Fruit fly (Drosophila melanogaster): ENCODE results near the gene Trpml.

DNA sequence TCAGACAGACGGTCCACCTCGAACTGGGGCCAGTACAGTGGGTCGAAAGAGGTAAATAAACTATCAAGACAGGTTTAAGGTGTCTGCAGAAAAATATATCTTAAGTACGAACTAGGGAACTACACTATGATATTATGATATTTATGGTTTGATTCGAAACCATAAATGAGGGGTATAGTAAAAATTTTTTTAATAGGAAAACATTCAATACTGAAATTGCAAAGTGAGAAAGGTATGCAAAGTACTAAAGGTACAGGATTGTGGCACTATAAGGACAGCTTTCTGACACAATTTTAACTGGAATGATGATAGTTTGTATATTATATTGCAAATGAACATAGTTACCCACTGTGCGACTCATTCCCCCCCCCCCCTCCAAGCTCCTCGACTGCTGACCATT lies 42.1 kb downstream of the Trpml start:
- no peak for TF ChIP-seq Crg-1 (GFP tag; optimal IDR thresholded peaks at IDR 0.05)
- no peak for TF ChIP-seq CG7101 (tag; optimal IDR thresholded peaks at IDR 0.05)
- no peak for TF ChIP-seq Clk (GFP tag; optimal IDR thresholded peaks at IDR 0.05)
